Fruit fly (Drosophila melanogaster) whole organism, prepupa: ENCODE results near the gene SdhBL.

Source experiments
- Blimp-1 ChIP-seq: fragments of 200-800 bp; sonication (Bioruptor generic); optimal IDR thresholded peaks from 3 replicates; lab custom pipeline; 2017; ENCODE audit warnings: missing biosample characterization, missing genetic modification characterization, mild to moderate bottlenecking, moderate library complexity, missing genetic modification reagents
- CG11294 ChIP-seq: fragments of 200-800 bp; sonication (Bioruptor generic); IDR thresholded peaks from 2 replicates; pipeline ENCODE4 v1.3.6; 2022; ENCODE audit warnings: missing biosample characterization, missing genetic modification characterization
- CG11902 ChIP-seq: fragments of 200-800 bp; sonication (Bioruptor generic); optimal IDR thresholded peaks from 3 replicates; lab custom pipeline; 2016; ENCODE audit warnings: missing biosample characterization, missing genetic modification characterization
- CG15336 ChIP-seq: fragments of 200-800 bp; sonication (Bioruptor generic); IDR thresholded peaks from 2 replicates; pipeline ENCODE4 v1.3.6; 2022; ENCODE audit warnings: missing biosample characterization, missing genetic modification characterization
- CG3032 ChIP-seq: fragments of 200-800 bp; optimal IDR thresholded peaks from 2 replicates; lab custom pipeline; 2019; ENCODE audit warnings: missing biosample characterization, mild to moderate bottlenecking, missing genetic modification characterization, moderate library complexity
- CG32006 ChIP-seq: fragments of 200-800 bp; sonication (Bioruptor generic); optimal IDR thresholded peaks from 3 replicates; lab custom pipeline; 2017; ENCODE audit warnings: missing biosample characterization, mild to moderate bottlenecking, missing genetic modification characterization
- CG34406 ChIP-seq: fragments of 200-800 bp; sonication (Bioruptor generic); optimal IDR thresholded peaks from 3 replicates; lab custom pipeline; 2016; ENCODE audit warnings: missing biosample characterization, missing genetic modification characterization
- CG3919 ChIP-seq: fragments of 200-800 bp; sonication (Bioruptor generic); optimal IDR thresholded peaks from 3 replicates; lab custom pipeline; 2016; ENCODE audit warnings: missing biosample characterization, missing genetic modification characterization
- CG6163 ChIP-seq: fragments of 200-800 bp; sonication (Bioruptor generic); IDR thresholded peaks from 3 replicates; pipeline ENCODE4 v1.3.6; 2022; ENCODE audit warnings: missing biosample characterization, missing genetic modification characterization
- CG6276 ChIP-seq: fragments of 200-800 bp; sonication (Bioruptor generic); optimal IDR thresholded peaks from 2 replicates; lab custom pipeline; 2017; ENCODE audit warnings: missing biosample characterization, mild to moderate bottlenecking, missing genetic modification characterization
- CG6808 ChIP-seq: fragments of 200-800 bp; sonication (Bioruptor generic); optimal IDR thresholded peaks from 3 replicates; lab custom pipeline; 2017; ENCODE audit warnings: missing biosample characterization, missing genetic modification characterization, mild to moderate bottlenecking, moderate library complexity, missing genetic modification reagents
- CG6854 ChIP-seq: fragments of 200-800 bp; sonication (Bioruptor generic); optimal IDR thresholded peaks from 2 replicates; lab custom pipeline; 2017; ENCODE audit warnings: missing biosample characterization, mild to moderate bottlenecking, missing genetic modification characterization
- CG8319 ChIP-seq: fragments of 200-800 bp; sonication (Bioruptor generic); optimal IDR thresholded peaks from 3 replicates; lab custom pipeline; 2016; ENCODE audit warnings: missing biosample characterization, missing genetic modification characterization
- Eip78C ChIP-seq: fragments of 200-800 bp; sonication (Bioruptor generic); peaks from one replicate; lab custom pipeline; 2016; ENCODE audit warnings: missing biosample characterization, missing genetic modification characterization
- Ets96B ChIP-seq: fragments of 200-800 bp; optimal IDR thresholded peaks from 2 replicates; lab custom pipeline; 2019; ENCODE audit warnings: missing biosample characterization, mild to moderate bottlenecking, missing genetic modification characterization, moderate library complexity
- Gug ChIP-seq: fragments of 200-800 bp; sonication (Bioruptor generic); IDR thresholded peaks from 2 replicates; pipeline ENCODE4 v1.3.6; 2022; ENCODE audit warnings: missing biosample characterization, missing genetic modification characterization
- Lpt ChIP-seq: fragments of 200-800 bp; sonication (Bioruptor generic); optimal IDR thresholded peaks from 3 replicates; lab custom pipeline; 2016; ENCODE audit warnings: missing biosample characterization, missing genetic modification characterization
- Met ChIP-seq: fragments of 200-800 bp; sonication (Bioruptor generic); optimal IDR thresholded peaks from 3 replicates; lab custom pipeline; 2016; ENCODE audit warnings: missing biosample characterization, missing genetic modification characterization
- OdsH ChIP-seq: fragments of 200-800 bp; sonication (Bioruptor generic); optimal IDR thresholded peaks from 3 replicates; lab custom pipeline; 2016; ENCODE audit warnings: missing biosample characterization, missing genetic modification characterization
- Sox15 ChIP-seq: fragments of 200-800 bp; sonication (Bioruptor generic); optimal IDR thresholded peaks from 3 replicates; lab custom pipeline; 2016; ENCODE audit warnings: missing biosample characterization, missing genetic modification characterization
- achi ChIP-seq: fragments of 200-800 bp; sonication (Bioruptor generic); optimal IDR thresholded peaks from 3 replicates; lab custom pipeline; 2016; ENCODE audit warnings: missing biosample characterization, missing genetic modification characterization
- acj6 ChIP-seq: fragments of 200-800 bp; sonication (Bioruptor generic); optimal IDR thresholded peaks from 3 replicates; lab custom pipeline; 2016; ENCODE audit warnings: missing biosample characterization, missing genetic modification characterization
- dsx ChIP-seq: fragments of 200-800 bp; optimal IDR thresholded peaks from 3 replicates; lab custom pipeline; 2019; ENCODE audit warnings: missing biosample characterization, mild to moderate bottlenecking, missing genetic modification characterization, moderate library complexity; ENCODE audit not compliant: poor library complexity, severe bottlenecking
- esn ChIP-seq: fragments of 200-800 bp; sonication (Bioruptor generic); optimal IDR thresholded peaks from 2 replicates; lab custom pipeline; 2016; ENCODE audit warnings: missing biosample characterization, mild to moderate bottlenecking, missing genetic modification characterization, moderate library complexity
- fd59A ChIP-seq: fragments of 200-800 bp; sonication (Bioruptor generic); optimal IDR thresholded peaks from 2 replicates; lab custom pipeline; 2017; ENCODE audit warnings: missing biosample characterization, mild to moderate bottlenecking, missing genetic modification characterization, missing genetic modification reagents
- fd85E ChIP-seq: fragments of 200-800 bp; sonication (Bioruptor generic); optimal IDR thresholded peaks from 3 replicates; lab custom pipeline; 2016; ENCODE audit warnings: missing biosample characterization, missing genetic modification characterization
- pdm3 ChIP-seq: fragments of 200-800 bp; sonication (Bioruptor generic); optimal IDR thresholded peaks from 3 replicates; lab custom pipeline; 2016; ENCODE audit warnings: missing biosample characterization, missing genetic modification characterization
- salr ChIP-seq, 2 experiments: fragments of 200-800 bp; sonication (Bioruptor generic); optimal IDR thresholded peaks; 3 replicates each; lab custom pipeline; 2016 to 2018; ENCODE audit warnings: missing biosample characterization in 2 of 2, missing genetic modification characterization in 2 of 2, mild to moderate bottlenecking in 1 of 2
- spab ChIP-seq: fragments of 200-800 bp; sonication (Bioruptor generic); optimal IDR thresholded peaks from 2 replicates; lab custom pipeline; 2017; ENCODE audit warnings: missing biosample characterization, mild to moderate bottlenecking, missing genetic modification characterization, missing genetic modification reagents
- ss ChIP-seq, 2 experiments: fragments of 200-800 bp; sonication (Bioruptor generic); optimal IDR thresholded peaks; 2 replicates in 1 of 2; 3 replicates in 1 of 2; lab custom pipeline; 2017 to 2018; ENCODE audit warnings: mild to moderate bottlenecking in 2 of 2, missing biosample characterization in 2 of 2, missing genetic modification characterization in 2 of 2, moderate library complexity in 1 of 2
- svp ChIP-seq: fragments of 200-800 bp; sonication (Bioruptor generic); peaks from one replicate; lab custom pipeline; 2016; ENCODE audit warnings: missing biosample characterization, missing genetic modification characterization
- topi ChIP-seq: fragments of 200-800 bp; sonication (Bioruptor generic); optimal IDR thresholded peaks from 3 replicates; lab custom pipeline; 2016; ENCODE audit warnings: missing biosample characterization, missing genetic modification characterization

Gene SdhBL

DNA sequence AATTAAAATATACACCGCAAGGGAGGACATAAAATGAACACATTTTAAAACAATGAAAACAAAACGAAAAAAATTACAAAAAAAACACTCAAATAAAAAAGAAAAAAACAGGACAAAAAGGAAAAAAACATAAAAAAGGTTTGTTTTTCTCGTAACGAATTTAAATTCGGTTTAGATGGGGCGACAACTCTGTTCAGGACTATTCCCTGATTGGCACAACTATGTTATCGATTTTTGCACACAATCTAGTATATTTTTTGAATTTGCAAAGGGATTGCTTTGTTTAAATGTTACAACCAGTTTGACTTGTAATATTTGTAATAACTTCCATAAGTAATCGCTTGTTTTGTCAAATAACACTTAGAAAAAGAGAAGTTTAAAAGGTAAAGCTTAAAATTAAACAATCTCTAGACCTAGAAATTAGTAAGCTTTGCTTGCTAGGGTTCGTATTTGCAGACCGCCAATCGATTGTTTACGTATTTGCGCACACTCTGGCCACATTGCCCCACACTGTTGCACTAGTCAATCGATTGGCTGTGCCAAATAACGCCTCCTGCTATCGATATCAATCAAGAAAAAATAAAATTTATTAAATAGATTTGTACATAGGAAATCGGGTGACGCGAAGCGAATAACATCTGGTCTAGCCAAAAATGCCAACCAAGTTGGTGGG is 10.1 kb upstream of the SdhBL start, which contains the start of gene CG7332 (continued):
- TF ChIP-seq fd85E (GFP tag; lab: Kevin White, UChicago) (no peak), topi (GFP tag; lab: Kevin White, UChicago) (no peak)

DNA sequence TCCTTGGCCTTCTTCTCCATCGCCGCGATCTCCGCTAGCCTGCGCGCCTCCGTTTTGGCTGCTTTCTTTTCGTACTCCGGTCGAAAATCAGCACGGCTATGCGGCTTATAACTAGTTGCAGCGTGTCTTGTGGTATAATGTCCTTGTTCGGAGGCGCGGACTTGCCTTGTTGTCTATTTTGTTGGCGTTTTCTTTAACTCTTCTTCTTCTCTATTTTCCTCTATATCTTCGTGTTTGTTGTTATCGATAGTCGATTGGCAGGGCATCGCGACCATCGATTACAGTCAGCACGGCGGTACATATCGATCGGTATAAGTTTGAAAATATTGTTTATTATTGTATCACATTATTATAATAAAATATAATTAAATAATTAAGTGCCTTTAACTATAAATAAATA is 813 bp upstream of the SdhBL start, which contains the start of gene Flacc:
Gene Flacc (minus strand): TSS at position 204 of the 400 bp plus-strand sequence.
- TF ChIP-seq acj6 (GFP tag; lab: Kevin White, UChicago) (no peak), CG11902 (GFP tag; lab: Kevin White, UChicago) (no peak), Eip78C (GFP tag; lab: Kevin White, UChicago) (peak; percentile 54), dsx (GFP tag; lab: Kevin White, UChicago) (peak; percentile 22), Lpt (no peak)
- TF ChIP-seq, all 60 proteins: peak for 2

- TF ChIP-seq CG6854 (no peak), CG15336 (GFP tag; lab: Robert Waterston, UW) (0 out of 2 replicates have a peak, but pooled peaks have one; percentile 8), Eip78C (GFP tag; lab: Kevin White, UChicago) (peak; percentile 55), Sox15 (GFP tag; lab: Kevin White, UChicago) (no peak)
Observed at dm6 chrX:18897294-18897693, 3.0 kb downstream of the SdhBL start.

- TF ChIP-seq Eip78C (GFP tag; lab: Kevin White, UChicago) (peak; percentile 77), topi (GFP tag; lab: Kevin White, UChicago) (no peak), salr (GFP tag; optimal IDR thresholded peaks at IDR 0.05; lab: Kevin White, UChicago) (no peak), CG11294 (GFP tag; lab: Robert Waterston, UW) (no peak), Sox15 (GFP tag; lab: Kevin White, UChicago) (no peak), pdm3 (GFP tag; lab: Kevin White, UChicago) (peak; percentile 23), esn (GFP tag; lab: Kevin White, UChicago) (peak; percentile 5), CG3032 (peak; percentile 28), Ets96B (peak; percentile 31), CG6163 (GFP tag; lab: Robert Waterston, UW) (no peak), CG3919 (GFP tag; lab: Kevin White, UChicago) (no peak), Gug (GFP tag; lab: Robert Waterston, UW) (no peak), ss (GFP tag; optimal IDR thresholded peaks at IDR 0.05; lab: Kevin White, UChicago) (peak in 1 of 2 experiments; percentile 2), CG8319 (GFP tag; lab: Kevin White, UChicago) (no peak), Met (GFP tag; lab: Kevin White, UChicago) (no peak), CG32006 (peak; percentile 1), CG11902 (GFP tag; lab: Kevin White, UChicago) (no peak), Blimp-1 (GFP tag; lab: Kevin White, UChicago) (no peak), svp (GFP tag; lab: Kevin White, UChicago) (no peak), achi (no peak), dsx (GFP tag; lab: Kevin White, UChicago) (peak; percentile 41), CG6276 (GFP tag; lab: Kevin White, UChicago) (peak; percentile 15), OdsH (GFP tag; lab: Kevin White, UChicago) (peak; percentile 10), CG34406 (GFP tag; lab: Kevin White, UChicago) (no peak), fd85E (GFP tag; lab: Kevin White, UChicago) (no peak), fd59A (GFP tag; lab: Kevin White, UChicago) (no peak), spab (GFP tag; lab: Kevin White, UChicago) (no peak), CG15336 (GFP tag; lab: Robert Waterston, UW) (peak; percentile 42; the same call in 1 of the 2 replicates), CG6808 (GFP tag; lab: Kevin White, UChicago) (peak; percentile 7)
Observed at dm6 chrX:18897906-18898305, 3.7 kb downstream of the SdhBL start.
